Worm (Caenorhabditis elegans): ENCODE results near the gene rpt-6.
A peak's percentile ranks its signal among the peaks of the same experiment; 100 is the strongest.

DNA sequence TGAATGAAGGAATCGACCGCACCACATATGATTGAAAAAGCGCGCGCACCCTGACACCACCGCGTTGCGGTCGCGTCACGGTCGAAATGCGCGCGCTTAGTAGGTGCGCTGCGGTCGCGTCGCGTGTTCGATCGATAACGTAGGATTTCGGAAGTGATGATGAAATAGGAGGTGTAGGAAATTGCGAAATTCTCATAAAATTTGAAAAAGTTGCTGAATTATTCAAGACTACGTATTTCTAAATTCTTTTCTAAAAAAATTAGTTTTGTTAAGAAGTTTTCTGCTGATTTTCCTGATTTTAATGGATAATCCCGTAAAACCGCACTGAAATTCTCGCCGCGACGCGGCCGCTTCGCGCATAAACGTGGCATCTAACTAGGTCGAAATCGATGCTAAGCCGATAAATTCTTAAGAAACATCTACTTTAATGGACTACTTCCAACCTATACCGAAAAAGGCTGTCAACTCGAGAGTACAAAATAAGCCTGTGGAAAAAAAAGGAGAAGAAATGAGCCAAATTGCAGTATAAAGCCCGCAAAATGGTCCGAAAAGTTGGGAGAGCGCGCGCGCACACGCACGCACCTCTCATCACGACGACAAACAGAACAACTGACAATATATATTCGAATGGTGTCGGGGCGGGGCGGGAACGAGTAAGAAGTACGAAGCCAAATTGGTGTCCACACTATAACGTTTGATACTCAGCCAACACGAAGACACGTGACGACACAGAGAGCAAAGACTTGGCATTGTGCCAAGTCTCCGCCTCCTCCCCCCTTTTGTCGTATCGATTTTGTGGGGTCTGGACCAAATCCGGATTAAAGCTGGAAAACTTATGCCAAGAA is 1.6 kb upstream of the rpt-6 start, which contains the start of gene his-72:
- TF ChIP-seq tbx-2 (tag; optimal IDR thresholded peaks at IDR 0.05) (peak; percentile 10), fkh-6 (tag; optimal IDR thresholded peaks at IDR 0.05) (no peak)
